Fruit fly (Drosophila melanogaster) whole organism, prepupa: Measurements from ENCODE around the gene mon2.

Experiments used
- CG10631 ChIP-seq: fragments of 200-800 bp; sonication (Bioruptor generic); optimal IDR thresholded peaks from 2 replicates; lab custom pipeline; 2016; ENCODE audit warnings: missing biosample characterization, missing genetic modification characterization
- CG10669 ChIP-seq: fragments of 200-800 bp; sonication (Bioruptor generic); optimal IDR thresholded peaks from 3 replicates; lab custom pipeline; 2018; ENCODE audit warnings: missing biosample characterization, mild to moderate bottlenecking, missing genetic modification characterization, moderate library complexity
- CG11902 ChIP-seq: fragments of 200-800 bp; sonication (Bioruptor generic); optimal IDR thresholded peaks from 3 replicates; lab custom pipeline; 2016; ENCODE audit warnings: missing biosample characterization, missing genetic modification characterization
- CG15336 ChIP-seq: fragments of 200-800 bp; sonication (Bioruptor generic); IDR thresholded peaks from 2 replicates; pipeline ENCODE4 v1.3.6; 2022; ENCODE audit warnings: missing biosample characterization, missing genetic modification characterization
- CG31627 ChIP-seq: fragments of 200-800 bp; sonication (Bioruptor generic); optimal IDR thresholded peaks from 3 replicates; lab custom pipeline; 2016; ENCODE audit warnings: missing biosample characterization, missing genetic modification characterization
- CG32006 ChIP-seq: fragments of 200-800 bp; sonication (Bioruptor generic); optimal IDR thresholded peaks from 3 replicates; lab custom pipeline; 2017; ENCODE audit warnings: missing biosample characterization, mild to moderate bottlenecking, missing genetic modification characterization
- CG34406 ChIP-seq: fragments of 200-800 bp; sonication (Bioruptor generic); optimal IDR thresholded peaks from 3 replicates; lab custom pipeline; 2016; ENCODE audit warnings: missing biosample characterization, missing genetic modification characterization
- CG6163 ChIP-seq: fragments of 200-800 bp; sonication (Bioruptor generic); IDR thresholded peaks from 3 replicates; pipeline ENCODE4 v1.3.6; 2022; ENCODE audit warnings: missing biosample characterization, missing genetic modification characterization
- CG6276 ChIP-seq: fragments of 200-800 bp; sonication (Bioruptor generic); optimal IDR thresholded peaks from 2 replicates; lab custom pipeline; 2017; ENCODE audit warnings: missing biosample characterization, mild to moderate bottlenecking, missing genetic modification characterization
- CG6808 ChIP-seq: fragments of 200-800 bp; sonication (Bioruptor generic); optimal IDR thresholded peaks from 3 replicates; lab custom pipeline; 2017; ENCODE audit warnings: missing biosample characterization, missing genetic modification characterization, mild to moderate bottlenecking, moderate library complexity, missing genetic modification reagents
- CG8119 ChIP-seq: fragments of 200-800 bp; sonication (Bioruptor generic); IDR thresholded peaks from 3 replicates; pipeline ENCODE4 v1.3.6; 2022; ENCODE audit warnings: missing biosample characterization, missing genetic modification characterization
- CG8319 ChIP-seq: fragments of 200-800 bp; sonication (Bioruptor generic); optimal IDR thresholded peaks from 3 replicates; lab custom pipeline; 2016; ENCODE audit warnings: missing biosample characterization, missing genetic modification characterization
- CG8632 ChIP-seq: fragments of 200-800 bp; sonication (Bioruptor generic); optimal IDR thresholded peaks from 3 replicates; lab custom pipeline; 2016; ENCODE audit warnings: missing biosample characterization, missing genetic modification characterization
- Eip78C ChIP-seq: fragments of 200-800 bp; sonication (Bioruptor generic); peaks from one replicate; lab custom pipeline; 2016; ENCODE audit warnings: missing biosample characterization, missing genetic modification characterization
- Eip93F ChIP-seq: fragments of 200-800 bp; sonication (Bioruptor generic); optimal IDR thresholded peaks from 2 replicates; lab custom pipeline; 2016; ENCODE audit warnings: missing biosample characterization, mild to moderate bottlenecking, missing genetic modification characterization
- Ets21C ChIP-seq: fragments of 200-800 bp; sonication (Bioruptor generic); optimal IDR thresholded peaks from 3 replicates; lab custom pipeline; 2016; ENCODE audit warnings: missing biosample characterization, missing genetic modification characterization
- Ets96B ChIP-seq: fragments of 200-800 bp; optimal IDR thresholded peaks from 2 replicates; lab custom pipeline; 2019; ENCODE audit warnings: missing biosample characterization, mild to moderate bottlenecking, missing genetic modification characterization, moderate library complexity
- Gug ChIP-seq: fragments of 200-800 bp; sonication (Bioruptor generic); IDR thresholded peaks from 2 replicates; pipeline ENCODE4 v1.3.6; 2022; ENCODE audit warnings: missing biosample characterization, missing genetic modification characterization
- Hr38 ChIP-seq: sonication (Bioruptor generic); optimal IDR thresholded peaks from 2 replicates; lab custom pipeline; 2016; ENCODE audit warnings: missing biosample characterization, missing genetic modification characterization
- Hr39 ChIP-seq: fragments of 200-800 bp; sonication (Bioruptor generic); optimal IDR thresholded peaks from 2 replicates; lab custom pipeline; 2016; ENCODE audit warnings: missing biosample characterization, missing genetic modification characterization
- Hr4 ChIP-seq: fragments of 200-800 bp; sonication (Bioruptor generic); optimal IDR thresholded peaks from 3 replicates; lab custom pipeline; 2016; ENCODE audit warnings: missing biosample characterization, missing genetic modification characterization
- OdsH ChIP-seq: fragments of 200-800 bp; sonication (Bioruptor generic); optimal IDR thresholded peaks from 3 replicates; lab custom pipeline; 2016; ENCODE audit warnings: missing biosample characterization, missing genetic modification characterization
- Smox ChIP-seq: fragments of 200-800 bp; sonication (Bioruptor generic); optimal IDR thresholded peaks from 3 replicates; lab custom pipeline; 2016; ENCODE audit warnings: missing biosample characterization, missing genetic modification characterization
- Sox102F ChIP-seq: fragments of 200-800 bp; sonication (Bioruptor generic); optimal IDR thresholded peaks from 2 replicates; lab custom pipeline; 2016; ENCODE audit warnings: missing biosample characterization, mild to moderate bottlenecking, missing genetic modification characterization
- Sox14 ChIP-seq: fragments of 200-800 bp; sonication (Bioruptor generic); optimal IDR thresholded peaks from 3 replicates; lab custom pipeline; 2016; ENCODE audit warnings: missing biosample characterization, missing genetic modification characterization
- Sox15 ChIP-seq: fragments of 200-800 bp; sonication (Bioruptor generic); optimal IDR thresholded peaks from 3 replicates; lab custom pipeline; 2016; ENCODE audit warnings: missing biosample characterization, missing genetic modification characterization
- acj6 ChIP-seq: fragments of 200-800 bp; sonication (Bioruptor generic); optimal IDR thresholded peaks from 3 replicates; lab custom pipeline; 2016; ENCODE audit warnings: missing biosample characterization, missing genetic modification characterization
- cyc ChIP-seq: fragments of 200-800 bp; sonication (Bioruptor generic); optimal IDR thresholded peaks from 3 replicates; lab custom pipeline; 2016; ENCODE audit warnings: missing biosample characterization, missing genetic modification characterization
- eg ChIP-seq: fragments of 200-800 bp; sonication (Bioruptor generic); IDR thresholded peaks from 3 replicates; pipeline ENCODE4 v1.3.6; 2022; ENCODE audit warnings: missing biosample characterization, missing genetic modification characterization
- esn ChIP-seq: fragments of 200-800 bp; sonication (Bioruptor generic); optimal IDR thresholded peaks from 2 replicates; lab custom pipeline; 2016; ENCODE audit warnings: missing biosample characterization, mild to moderate bottlenecking, missing genetic modification characterization, moderate library complexity
- fd59A ChIP-seq: fragments of 200-800 bp; sonication (Bioruptor generic); optimal IDR thresholded peaks from 2 replicates; lab custom pipeline; 2017; ENCODE audit warnings: missing biosample characterization, mild to moderate bottlenecking, missing genetic modification characterization, missing genetic modification reagents
- fd85E ChIP-seq: fragments of 200-800 bp; sonication (Bioruptor generic); optimal IDR thresholded peaks from 3 replicates; lab custom pipeline; 2016; ENCODE audit warnings: missing biosample characterization, missing genetic modification characterization
- pdm3 ChIP-seq: fragments of 200-800 bp; sonication (Bioruptor generic); optimal IDR thresholded peaks from 3 replicates; lab custom pipeline; 2016; ENCODE audit warnings: missing biosample characterization, missing genetic modification characterization
- salr ChIP-seq, 2 experiments: fragments of 200-800 bp; sonication (Bioruptor generic); optimal IDR thresholded peaks; 3 replicates each; lab custom pipeline; 2016 to 2018; ENCODE audit warnings: missing biosample characterization in 2 of 2, missing genetic modification characterization in 2 of 2, mild to moderate bottlenecking in 1 of 2
- ss ChIP-seq, 2 experiments: fragments of 200-800 bp; sonication (Bioruptor generic); optimal IDR thresholded peaks; 2 replicates in 1 of 2; 3 replicates in 1 of 2; lab custom pipeline; 2017 to 2018; ENCODE audit warnings: mild to moderate bottlenecking in 2 of 2, missing biosample characterization in 2 of 2, missing genetic modification characterization in 2 of 2, moderate library complexity in 1 of 2
- svp ChIP-seq: fragments of 200-800 bp; sonication (Bioruptor generic); peaks from one replicate; lab custom pipeline; 2016; ENCODE audit warnings: missing biosample characterization, missing genetic modification characterization
- topi ChIP-seq: fragments of 200-800 bp; sonication (Bioruptor generic); optimal IDR thresholded peaks from 3 replicates; lab custom pipeline; 2016; ENCODE audit warnings: missing biosample characterization, missing genetic modification characterization
- vri ChIP-seq: fragments of 200-800 bp; sonication (Bioruptor generic); optimal IDR thresholded peaks from 3 replicates; lab custom pipeline; 2016; ENCODE audit warnings: missing biosample characterization, mild to moderate bottlenecking, missing genetic modification characterization

Gene mon2

dm6 chr2L:8148514-8149085 lies 24.8 kb upstream of the mon2 start (continued):
- TF ChIP-seq Hr38 (GFP tag; lab: Kevin White, UChicago) (no peak), Eip93F (GFP tag; lab: Kevin White, UChicago) (no peak), CG10669 (GFP tag; lab: Kevin White, UChicago) (no peak), Gug (GFP tag; lab: Robert Waterston, UW) (no peak), Ets21C (no peak), esn (no peak), OdsH (GFP tag; lab: Kevin White, UChicago) (no peak), salr (GFP tag; optimal IDR thresholded peaks at IDR 0.05; lab: Kevin White, UChicago) (no peak), eg (GFP tag; lab: Robert Waterston, UW) (no peak), ss (GFP tag; optimal IDR thresholded peaks at IDR 0.05; lab: Kevin White, UChicago) (peak; percentile 44 to 59), CG8319 (GFP tag; lab: Kevin White, UChicago) (no peak), CG8119 (GFP tag; lab: Robert Waterston, UW) (no peak), CG6163 (GFP tag; lab: Robert Waterston, UW) (peak; percentile 48; the same call in 2 of the 3 replicates), fd59A (GFP tag; lab: Kevin White, UChicago) (no peak), pdm3 (no peak), topi (GFP tag; lab: Kevin White, UChicago) (no peak), acj6 (GFP tag; lab: Kevin White, UChicago) (no peak), Ets96B (no peak), Smox (GFP tag; lab: Kevin White, UChicago) (no peak), cyc (GFP tag; lab: Kevin White, UChicago) (no peak), CG10631 (GFP tag; lab: Kevin White, UChicago) (no peak), CG31627 (GFP tag; lab: Kevin White, UChicago) (no peak), CG34406 (no peak), vri (GFP tag; lab: Kevin White, UChicago) (peak; percentile 36), CG32006 (no peak), Sox102F (GFP tag; lab: Kevin White, UChicago) (no peak), fd85E (GFP tag; lab: Kevin White, UChicago) (no peak), CG15336 (peak; percentile 8; the same call in 1 of the 2 replicates), Eip78C (GFP tag; lab: Kevin White, UChicago) (peak; percentile 29), CG6276 (GFP tag; lab: Kevin White, UChicago) (no peak), svp (GFP tag; lab: Kevin White, UChicago) (no peak), CG6808 (no peak)

- peak; percentile 6 for TF ChIP-seq Sox14 (GFP tag; lab: Kevin White, UChicago)
- peak; percentile 56 for TF ChIP-seq CG32006
- TF ChIP-seq Hr4, result peak; percentile 32
- TF ChIP-seq Sox15 (GFP tag; lab: Kevin White, UChicago), result no peak
- TF ChIP-seq CG6276 (GFP tag; lab: Kevin White, UChicago), result peak; percentile 46
- TF ChIP-seq CG6808, result no peak
- peak; percentile 47 for TF ChIP-seq Eip78C (GFP tag; lab: Kevin White, UChicago)
Observed at dm6 chr2L:8146994-8147661, 23.3 kb upstream of the mon2 start, which contains the start of gene CG31606. TSS of gene CG31606 (plus strand) at chr2L:8147611.

- TF ChIP-seq CG6163 (GFP tag; lab: Robert Waterston, UW), result no peak
- TF ChIP-seq CG15336, result 0 out of 2 replicates have a peak, but pooled peaks have one; percentile 7
- no peak for TF ChIP-seq Hr39 (GFP tag; lab: Kevin White, UChicago)
- no peak for TF ChIP-seq Hr38 (GFP tag; lab: Kevin White, UChicago)
- TF ChIP-seq CG8319 (GFP tag; lab: Kevin White, UChicago), result no peak
- TF ChIP-seq CG11902, result no peak
- no peak for TF ChIP-seq CG8632
- 0 out of 3 replicates have a peak, but pooled peaks have one; percentile 12 for TF ChIP-seq CG8119 (GFP tag; lab: Robert Waterston, UW)
Observed at dm6 chr2L:8145067-8145808, 21.4 kb upstream of the mon2 start, which contains the start of the genes CG42763 and CG43394. TSS of gene CG42763 (minus strand) at chr2L:8145107. TSS of gene CG43394 (plus strand) at chr2L:8145758.
